Fruit fly (Drosophila melanogaster) whole organism, embryonic: Measurements from ENCODE around the gene Prx4.

Experiments used
- Abd-B ChIP-seq: fragments of 200-800 bp; sonication (Bioruptor generic); optimal IDR thresholded peaks from 2 replicates; lab custom pipeline; 2018; ENCODE audit warnings: missing biosample characterization, mild to moderate bottlenecking, missing genetic modification characterization, moderate library complexity
- Aef1 ChIP-seq: fragments of 200-800 bp; sonication (Bioruptor generic); IDR thresholded peaks from 3 replicates; pipeline ENCODE4 v1.3.6; 2022; ENCODE audit warnings: missing biosample characterization, missing genetic modification characterization
- Atf-2 ChIP-seq: fragments of 200-800 bp; sonication (Bioruptor generic); optimal IDR thresholded peaks from 2 replicates; lab custom pipeline; 2016; ENCODE audit warnings: missing biosample characterization, missing genetic modification characterization
- B-H1 ChIP-seq: fragments of 200-800 bp; sonication (Bioruptor generic); IDR thresholded peaks from 3 replicates; pipeline ENCODE4 v1.3.6; 2022; ENCODE audit warnings: missing biosample characterization, missing genetic modification characterization
- CG10267 ChIP-seq: fragments of 200-800 bp; sonication (Bioruptor generic); optimal IDR thresholded peaks from 2 replicates; lab custom pipeline; 2018; ENCODE audit warnings: missing biosample characterization, mild to moderate bottlenecking, missing genetic modification characterization, moderate library complexity
- CG10462 ChIP-seq: fragments of 200-800 bp; sonication (Bioruptor generic); optimal IDR thresholded peaks from 2 replicates; lab custom pipeline; 2016; ENCODE audit warnings: missing biosample characterization, missing genetic modification characterization
- CG12236 ChIP-seq: fragments of 200-800 bp; sonication (Bioruptor generic); optimal IDR thresholded peaks from 2 replicates; lab custom pipeline; 2016; ENCODE audit warnings: missing biosample characterization, missing genetic modification characterization
- CG14441 ChIP-seq: fragments of 200-800 bp; sonication (Bioruptor generic); IDR thresholded peaks from 2 replicates; pipeline ENCODE4 v1.3.6; 2022; ENCODE audit warnings: missing biosample characterization, missing genetic modification characterization
- CG16863 ChIP-seq: fragments of 200-800 bp; sonication (Bioruptor generic); optimal IDR thresholded peaks from 3 replicates; lab custom pipeline; 2016; ENCODE audit warnings: missing biosample characterization, missing genetic modification characterization
- CG17912 ChIP-seq: fragments of 200-800 bp; sonication (Bioruptor generic); optimal IDR thresholded peaks from 2 replicates; lab custom pipeline; 2018; ENCODE audit warnings: missing biosample characterization, mild to moderate bottlenecking, missing genetic modification characterization
- CG2116 ChIP-seq: fragments of 200-800 bp; sonication (Bioruptor generic); optimal IDR thresholded peaks from 3 replicates; lab custom pipeline; 2018; ENCODE audit warnings: missing biosample characterization, mild to moderate bottlenecking, missing genetic modification characterization
- CG2678 ChIP-seq: fragments of 200-800 bp; sonication (Bioruptor generic); optimal IDR thresholded peaks from 3 replicates; lab custom pipeline; 2019; ENCODE audit warnings: missing biosample characterization, mild to moderate bottlenecking, missing genetic modification characterization, moderate library complexity
- CG32772 ChIP-seq: fragments of 200-800 bp; sonication (Bioruptor generic); IDR thresholded peaks from 2 replicates; pipeline ENCODE4 v1.3.6; 2022; ENCODE audit warnings: missing biosample characterization, missing genetic modification characterization
- CG4854 ChIP-seq: fragments of 200-800 bp; sonication (Bioruptor generic); optimal IDR thresholded peaks from 2 replicates; lab custom pipeline; 2016; ENCODE audit warnings: missing biosample characterization, missing genetic modification characterization, inconsistent platforms
- CG6791 ChIP-seq: fragments of 200-800 bp; sonication (Bioruptor generic); IDR thresholded peaks from 3 replicates; pipeline ENCODE4 v1.3.6; 2022; ENCODE audit warnings: missing biosample characterization, missing genetic modification characterization; ENCODE audit not compliant: partially characterized antibody
- CG7357 ChIP-seq: fragments of 200-800 bp; sonication (Bioruptor generic); IDR thresholded peaks from 3 replicates; pipeline ENCODE4 v1.3.6; 2022; ENCODE audit warnings: missing biosample characterization, missing genetic modification characterization
- CG9817 ChIP-seq: fragments of 200-800 bp; sonication (Bioruptor generic); optimal IDR thresholded peaks from 2 replicates; lab custom pipeline; 2018; ENCODE audit warnings: missing biosample characterization, mild to moderate bottlenecking, missing genetic modification characterization, moderate library complexity
- Hr39 ChIP-seq: fragments of >200 bp; optimal IDR thresholded peaks from 2 replicates; lab custom pipeline; 2017
- Jarid2 ChIP-seq: fragments of 200-800 bp; sonication (Bioruptor generic); optimal IDR thresholded peaks from 3 replicates; lab custom pipeline; 2017; ENCODE audit warnings: mild to moderate bottlenecking, missing biosample characterization, missing genetic modification reagents, missing genetic modification characterization
- MESR4 ChIP-seq: fragments of 200-800 bp; sonication (Bioruptor generic); optimal IDR thresholded peaks from 2 replicates; lab custom pipeline; 2018; ENCODE audit warnings: missing biosample characterization, mild to moderate bottlenecking, missing genetic modification characterization, moderate library complexity
- Med ChIP-seq: fragments of 200-800 bp; sonication (Bioruptor generic); peaks from one replicate; lab custom pipeline; 2016; ENCODE audit warnings: missing biosample characterization, missing genetic modification characterization, mild to moderate bottlenecking, inconsistent platforms, moderate library complexity
- PHDP ChIP-seq: fragments of 200-800 bp; sonication (Bioruptor generic); optimal IDR thresholded peaks from 3 replicates; lab custom pipeline; 2018; ENCODE audit warnings: missing biosample characterization, mild to moderate bottlenecking, missing genetic modification characterization, moderate library complexity
- Pdp1 ChIP-seq, 2 experiments: fragments of 200-800 bp; sonication (Bioruptor generic); optimal IDR thresholded peaks; 3 replicates each; lab custom pipeline; 2016; ENCODE audit warnings: missing biosample characterization in 2 of 2, missing genetic modification characterization in 2 of 2, mild to moderate bottlenecking in 1 of 2, moderate library complexity in 1 of 2
- Sin3A ChIP-seq: fragments of >200 bp; optimal IDR thresholded peaks from 2 replicates; lab custom pipeline; 2018
- Sox100B ChIP-seq: fragments of 200-800 bp; sonication (Bioruptor generic); optimal IDR thresholded peaks from 3 replicates; lab custom pipeline; 2018; ENCODE audit warnings: missing biosample characterization, mild to moderate bottlenecking, missing genetic modification characterization
- Sox102F ChIP-seq: fragments of 200-800 bp; sonication (Bioruptor generic); optimal IDR thresholded peaks from 2 replicates; lab custom pipeline; 2018; ENCODE audit warnings: missing biosample characterization, mild to moderate bottlenecking, missing genetic modification characterization, moderate library complexity
- Spps ChIP-seq: fragments of 200-800 bp; sonication (Bioruptor generic); optimal IDR thresholded peaks from 2 replicates; lab custom pipeline; 2018; ENCODE audit warnings: missing biosample characterization, mild to moderate bottlenecking, missing genetic modification characterization
- Sry-β ChIP-seq: fragments of 200-800 bp; sonication (Bioruptor generic); optimal IDR thresholded peaks from 2 replicates; lab custom pipeline; 2018; ENCODE audit warnings: missing biosample characterization, mild to moderate bottlenecking, missing genetic modification characterization, moderate library complexity
- aop ChIP-seq: fragments of 200-800 bp; sonication (Bioruptor generic); IDR thresholded peaks from 2 replicates; pipeline ENCODE4 v1.3.6; 2022; ENCODE audit warnings: missing biosample characterization, missing genetic modification characterization
- ap ChIP-seq: fragments of 200-800 bp; sonication (Bioruptor generic); IDR thresholded peaks from 2 replicates; pipeline ENCODE4 v1.3.6; 2022; ENCODE audit warnings: missing biosample characterization, missing genetic modification characterization
- ato ChIP-seq: fragments of 200-800 bp; sonication (Bioruptor generic); IDR thresholded peaks from 2 replicates; pipeline ENCODE4 v1.3.6; 2022; ENCODE audit warnings: missing biosample characterization, missing genetic modification characterization; ENCODE audit not compliant: partially characterized antibody
- br ChIP-seq: fragments of >200 bp; optimal IDR thresholded peaks from 2 replicates; lab custom pipeline; 2017
- cas ChIP-seq: fragments of 200-800 bp; sonication (Bioruptor generic); IDR thresholded peaks from 2 replicates; pipeline ENCODE4 v1.3.6; 2022; ENCODE audit warnings: missing biosample characterization, missing genetic modification characterization
- cg ChIP-seq: fragments of 200-800 bp; sonication (Bioruptor generic); optimal IDR thresholded peaks from 3 replicates; lab custom pipeline; 2019; ENCODE audit warnings: missing biosample characterization, mild to moderate bottlenecking, missing genetic modification characterization, moderate library complexity
- croc ChIP-seq: fragments of 200-800 bp; sonication (Bioruptor generic); conservative IDR thresholded peaks from 3 replicates; pipeline ENCODE4 v1.3.6; 2022; ENCODE audit warnings: missing biosample characterization, missing genetic modification characterization
- crol ChIP-seq: fragments of 200-800 bp; sonication (Bioruptor generic); IDR thresholded peaks from 2 replicates; pipeline ENCODE4 v1.3.6; 2022; ENCODE audit warnings: missing biosample characterization, missing genetic modification characterization
- dm ChIP-seq: fragments of 200-800 bp; sonication (Bioruptor generic); optimal IDR thresholded peaks from 3 replicates; lab custom pipeline; 2016; ENCODE audit warnings: missing biosample characterization, missing genetic modification characterization
- fd3F ChIP-seq: fragments of 200-800 bp; sonication (Bioruptor generic); optimal IDR thresholded peaks from 2 replicates; lab custom pipeline; 2018; ENCODE audit warnings: missing biosample characterization, mild to moderate bottlenecking, missing genetic modification characterization, moderate library complexity
- fd64A ChIP-seq: fragments of 200-800 bp; sonication (Bioruptor generic); optimal IDR thresholded peaks from 3 replicates; lab custom pipeline; 2018; ENCODE audit warnings: missing biosample characterization, mild to moderate bottlenecking, missing genetic modification characterization
- grau ChIP-seq: fragments of 200-800 bp; optimal IDR thresholded peaks from 3 replicates; lab custom pipeline; 2019; ENCODE audit warnings: missing biosample characterization, mild to moderate bottlenecking, missing genetic modification characterization, moderate library complexity
- inv ChIP-seq: fragments of 200-800 bp; sonication (Bioruptor generic); IDR thresholded peaks from 2 replicates; pipeline ENCODE4 v1.3.6; 2022; ENCODE audit warnings: missing biosample characterization, missing genetic modification characterization; ENCODE audit not compliant: partially characterized antibody
- ken ChIP-seq: fragments of 200-800 bp; sonication (Bioruptor generic); IDR thresholded peaks from 3 replicates; pipeline ENCODE4 v1.3.6; 2022; ENCODE audit warnings: missing biosample characterization, missing genetic modification characterization
- knrl ChIP-seq: fragments of 200-800 bp; sonication (Bioruptor generic); IDR thresholded peaks from 3 replicates; pipeline ENCODE4 v1.3.6; 2022; ENCODE audit warnings: missing biosample characterization, missing genetic modification characterization; ENCODE audit not compliant: partially characterized antibody
- mld ChIP-seq: fragments of 200-800 bp; sonication (Bioruptor generic); IDR thresholded peaks from 3 replicates; pipeline ENCODE4 v1.3.6; 2022; ENCODE audit warnings: missing biosample characterization, missing genetic modification characterization; ENCODE audit not compliant: partially characterized antibody
- nerfin-2 ChIP-seq: fragments of 200-800 bp; sonication (Bioruptor generic); IDR thresholded peaks from 2 replicates; pipeline ENCODE4 v1.3.6; 2022; ENCODE audit warnings: missing biosample characterization, missing genetic modification characterization; ENCODE audit not compliant: partially characterized antibody
- rib ChIP-seq: fragments of 200-800 bp; sonication (Bioruptor generic); IDR thresholded peaks from 2 replicates; pipeline ENCODE4 v1.3.6; 2022; ENCODE audit warnings: missing biosample characterization, missing genetic modification characterization
- row ChIP-seq: fragments of 200-800 bp; sonication (Bioruptor generic); IDR thresholded peaks from 3 replicates; pipeline ENCODE4 v1.3.6; 2022; ENCODE audit warnings: missing biosample characterization, missing genetic modification characterization
- sens ChIP-seq: fragments of 200-800 bp; sonication (Bioruptor generic); peaks from one replicate; lab custom pipeline; 2016; ENCODE audit warnings: missing biosample characterization, missing genetic modification characterization
- sima ChIP-seq: fragments of 200-800 bp; sonication (Bioruptor generic); optimal IDR thresholded peaks from 2 replicates; lab custom pipeline; 2016; ENCODE audit warnings: missing biosample characterization, missing genetic modification characterization
- zen ChIP-seq: fragments of 200-800 bp; sonication (Bioruptor generic); optimal IDR thresholded peaks from 3 replicates; lab custom pipeline; 2018; ENCODE audit warnings: missing biosample characterization, mild to moderate bottlenecking, missing genetic modification characterization, moderate library complexity

Prx4 gene

DNA sequence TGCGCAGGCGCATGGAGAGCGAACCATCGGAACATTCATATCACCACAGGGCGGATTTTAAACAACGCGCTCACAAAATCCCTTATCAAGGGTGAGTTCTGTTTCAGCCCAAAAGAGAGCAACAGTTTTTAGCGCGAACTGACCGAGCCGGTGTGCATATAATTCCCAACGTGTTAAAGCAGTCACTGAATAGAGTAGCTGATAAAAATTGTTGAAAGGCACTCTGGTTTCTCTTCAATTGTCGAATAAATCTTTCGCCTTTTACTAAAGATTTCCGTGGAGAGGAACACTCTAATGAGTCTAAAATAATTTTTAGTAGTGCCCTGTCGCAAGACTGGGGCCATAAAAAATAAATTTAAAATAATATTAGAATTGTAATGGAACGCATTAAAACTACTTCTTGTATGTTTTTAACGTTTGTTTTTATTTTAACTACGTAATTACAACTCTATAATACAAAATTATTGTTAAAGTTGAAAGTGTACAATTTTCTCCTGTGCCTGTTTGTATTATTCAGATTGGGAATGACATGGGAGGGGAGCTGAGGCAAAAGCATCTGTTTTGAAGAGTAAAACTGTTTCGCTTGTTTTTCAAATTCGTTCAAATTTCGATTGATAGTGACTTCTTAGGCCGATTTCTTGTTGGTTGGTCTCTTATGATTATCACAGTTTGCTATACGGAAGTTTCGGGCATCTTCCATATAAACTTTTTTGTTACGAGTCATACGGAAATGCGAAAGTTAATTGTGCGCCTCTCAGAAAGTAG is 48.6 kb downstream of the Prx4 start (continued):
- peak; percentile 25; the same call in 1 of the 2 replicates for TF ChIP-seq CG32772 (GFP tag; lab: Robert Waterston, UW)
- no peak for TF ChIP-seq inv (GFP tag; lab: Robert Waterston, UW)
- no peak for TF ChIP-seq Sox100B (GFP tag; lab: Kevin White, UChicago)
- peak; percentile 55 for TF ChIP-seq grau (tag; lab: Kevin White, UChicago)
- no peak for TF ChIP-seq br
- no peak for TF ChIP-seq CG7357 (GFP tag; lab: Robert Waterston, UW)
- TF ChIP-seq ap (GFP tag; lab: Robert Waterston, UW), result no peak
- TF ChIP-seq cg (GFP tag; lab: Kevin White, UChicago), result no peak
- TF ChIP-seq knrl (GFP tag; lab: Robert Waterston, UW), result peak; percentile 62; the same call in 1 of the 3 replicates
- TF ChIP-seq Sin3A (lab: Kevin White, UChicago), result no peak
- no peak for TF ChIP-seq nerfin-2 (GFP tag; lab: Robert Waterston, UW)
- TF ChIP-seq CG14441, result no peak
- no peak for TF ChIP-seq Sox102F (GFP tag; lab: Kevin White, UChicago)
- TF ChIP-seq Spps, result no peak
- TF ChIP-seq croc (GFP tag; lab: Robert Waterston, UW), result no peak
- TF ChIP-seq B-H1, result no peak
- peak; percentile 40 for TF ChIP-seq CG16863 (GFP tag; lab: Kevin White, UChicago)
- TF ChIP-seq Pdp1 (GFP tag; optimal IDR thresholded peaks at IDR 0.05; lab: Kevin White, UChicago), result peak; percentile 34 to 38
- peak; percentile 34 for TF ChIP-seq PHDP (tag; lab: Kevin White, UChicago)
- TF ChIP-seq Med (GFP tag; lab: Kevin White, UChicago), result peak; percentile 89
- peak; percentile 61 for TF ChIP-seq CG4854
- no peak for TF ChIP-seq aop
- TF ChIP-seq CG9817 (tag; lab: Kevin White, UChicago), result no peak
- TF ChIP-seq rib, result peak; percentile 51; the same call in 1 of the 2 replicates
- peak; percentile 45; the same call in 1 of the 2 replicates for TF ChIP-seq cas (GFP tag; lab: Robert Waterston, UW)
- no peak for TF ChIP-seq Sry-β (GFP tag; lab: Kevin White, UChicago)
- no peak for TF ChIP-seq CG2116 (GFP tag; lab: Kevin White, UChicago)
- no peak for TF ChIP-seq CG17912 (GFP tag; lab: Kevin White, UChicago)
- TF ChIP-seq fd3F (GFP tag; lab: Kevin White, UChicago), result no peak
- no peak for TF ChIP-seq Hr39 (lab: Kevin White, UChicago)
- peak; percentile 72; the same call in 2 of the 3 replicates for TF ChIP-seq CG6791 (GFP tag; lab: Robert Waterston, UW)
- peak; percentile 59; the same call in 1 of the 3 replicates for TF ChIP-seq ken (GFP tag; lab: Robert Waterston, UW)
- peak; percentile 89 for TF ChIP-seq sens
- no peak for TF ChIP-seq CG10267 (tag; lab: Kevin White, UChicago)
- TF ChIP-seq Aef1 (GFP tag; lab: Robert Waterston, UW), result no peak
- peak; percentile 55; the same call in 1 of the 2 replicates for TF ChIP-seq ato
- peak; percentile 47; the same call in 2 of the 3 replicates for TF ChIP-seq row
- TF ChIP-seq crol (GFP tag; lab: Robert Waterston, UW), result 0 out of 2 replicates have a peak, but pooled peaks have one; percentile 32
- no peak for TF ChIP-seq CG10462 (GFP tag; lab: Kevin White, UChicago)
- no peak for TF ChIP-seq Abd-B (GFP tag; lab: Kevin White, UChicago)
- TF ChIP-seq sima, result no peak
- TF ChIP-seq Atf-2 (GFP tag; lab: Kevin White, UChicago), result no peak
- peak; percentile 48 for TF ChIP-seq zen (tag; lab: Kevin White, UChicago)
- no peak for TF ChIP-seq dm (GFP tag; lab: Kevin White, UChicago)
- no peak for TF ChIP-seq fd64A
- no peak for TF ChIP-seq MESR4 (GFP tag; lab: Kevin White, UChicago)
- TF ChIP-seq Jarid2, result peak; percentile 67
- no peak for TF ChIP-seq CG12236 (GFP tag; lab: Kevin White, UChicago)
- no peak for TF ChIP-seq CG2678
- peak; percentile 59; the same call in 1 of the 3 replicates for TF ChIP-seq mld
